Worm (Caenorhabditis elegans): ENCODE data around the gene F32D8.8.

F32D8.8 gene

DNA sequence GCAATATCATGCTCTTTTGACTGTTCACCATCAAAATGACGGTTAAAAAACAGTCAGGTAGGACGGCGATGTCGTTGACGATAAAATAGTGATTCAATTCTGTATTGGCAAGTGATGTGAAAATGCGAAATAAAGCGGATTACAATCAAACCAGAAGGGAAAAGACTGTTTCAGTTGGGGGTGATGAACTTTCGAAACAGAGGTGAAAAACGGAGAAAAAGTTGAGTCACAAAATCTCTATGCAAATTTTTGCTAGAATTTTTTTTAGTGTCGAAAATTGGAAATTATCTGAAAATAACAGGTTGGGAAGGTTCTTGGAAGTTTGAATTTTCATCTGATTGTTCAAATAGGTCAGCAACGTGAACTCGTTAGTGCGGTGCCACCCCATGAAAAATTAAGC, 19.2 kb upstream of the F32D8.8 start, which contains the start of gene nas-31:
nas-31 (minus strand) TSS at position 101 of the 400 bp plus-strand sequence.
- TF ChIP-seq med-1 (GFP tag; optimal IDR thresholded peaks at IDR 0.05; ENCODE audit: insufficient read depth) = no peak
- no peak for TF ChIP-seq T22C8.4 (GFP tag; IDR thresholded peaks at IDR 0.05)
- TF ChIP-seq ztf-29 (GFP tag; IDR thresholded peaks at IDR 0.05) = no peak
- no peak for TF ChIP-seq cog-1 (tag; optimal IDR thresholded peaks at IDR 0.05)
- TF ChIP-seq tab-1 (GFP tag; IDR thresholded peaks at IDR 0.05) = no peak
- TF ChIP-seq flt-1 (GFP tag; IDR thresholded peaks at IDR 0.05) = no peak
- no peak for TF ChIP-seq klf-2 (GFP tag; conservative IDR thresholded peaks at IDR 0.05)
- no peak for TF ChIP-seq ztf-23 (GFP tag; IDR thresholded peaks at IDR 0.05)
- no peak for TF ChIP-seq ref-1 (GFP tag; conservative IDR thresholded peaks at IDR 0.05)

DNA sequence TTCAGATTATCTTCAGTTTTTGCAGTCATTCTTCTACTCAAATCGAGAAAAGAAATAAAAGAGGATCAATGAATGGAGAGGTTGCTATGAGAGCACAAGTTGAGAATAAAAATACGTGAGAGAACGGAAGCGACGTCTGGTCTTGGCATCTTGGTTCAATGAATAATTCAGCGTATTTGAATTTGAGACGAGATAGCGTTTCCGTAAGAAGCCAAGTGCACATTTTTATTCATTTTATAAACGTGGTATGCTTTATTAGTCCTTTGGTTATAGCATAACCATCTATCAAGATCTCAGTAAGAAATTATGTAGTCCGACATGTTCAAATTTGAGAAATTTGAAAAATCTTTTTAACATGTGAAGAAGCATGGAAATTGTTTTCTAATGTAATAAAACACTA, 15.8 kb upstream of the F32D8.8 start, which contains the start of gene F58B4.2:
F58B4.2 (minus strand) TSS at position 101 of the 400 bp plus-strand sequence.
- TF ChIP-seq ztf-29 (GFP tag; IDR thresholded peaks at IDR 0.05) (no peak), med-1 (GFP tag; optimal IDR thresholded peaks at IDR 0.05; ENCODE audit: insufficient read depth) (no peak), flt-1 (GFP tag; IDR thresholded peaks at IDR 0.05) (no peak), tab-1 (GFP tag; IDR thresholded peaks at IDR 0.05) (no peak), klf-2 (GFP tag; conservative IDR thresholded peaks at IDR 0.05) (no peak), cog-1 (tag; optimal IDR thresholded peaks at IDR 0.05) (no peak), T22C8.4 (GFP tag; IDR thresholded peaks at IDR 0.05) (no peak)

DNA sequence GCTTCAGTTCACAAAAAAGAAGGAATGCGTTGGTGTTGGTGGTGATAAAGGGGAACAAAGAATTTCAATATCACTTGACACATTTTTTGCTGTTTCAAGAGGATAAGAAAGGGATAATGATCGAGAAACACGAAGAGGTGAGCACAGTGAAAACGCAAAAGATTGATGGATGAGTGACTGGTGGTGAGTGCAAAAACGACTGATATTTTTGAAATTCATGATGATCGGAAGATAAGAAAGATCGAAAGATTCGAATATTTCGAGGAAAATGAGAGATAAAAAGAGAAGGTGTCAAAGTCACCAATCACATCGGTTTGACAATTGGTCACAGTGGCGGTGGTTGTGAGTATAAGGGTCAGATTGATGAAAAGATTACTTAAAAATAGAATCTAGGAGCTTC, 13.3 kb upstream of the F32D8.8 start:
- no peak for TF ChIP-seq tab-1 (GFP tag; IDR thresholded peaks at IDR 0.05)
- TF ChIP-seq cog-1 (tag; optimal IDR thresholded peaks at IDR 0.05) = no peak
- TF ChIP-seq med-1 (GFP tag; optimal IDR thresholded peaks at IDR 0.05; ENCODE audit: insufficient read depth) = no peak
- no peak for TF ChIP-seq T22C8.4 (GFP tag; IDR thresholded peaks at IDR 0.05)
- no peak for TF ChIP-seq klf-2 (GFP tag; conservative IDR thresholded peaks at IDR 0.05)
- no peak for TF ChIP-seq ref-1 (GFP tag; conservative IDR thresholded peaks at IDR 0.05)
- TF ChIP-seq ztf-23 (GFP tag; IDR thresholded peaks at IDR 0.05) = no peak
- no peak for TF ChIP-seq ztf-29 (GFP tag; IDR thresholded peaks at IDR 0.05)
- TF ChIP-seq flt-1 (GFP tag; IDR thresholded peaks at IDR 0.05) = no peak

DNA sequence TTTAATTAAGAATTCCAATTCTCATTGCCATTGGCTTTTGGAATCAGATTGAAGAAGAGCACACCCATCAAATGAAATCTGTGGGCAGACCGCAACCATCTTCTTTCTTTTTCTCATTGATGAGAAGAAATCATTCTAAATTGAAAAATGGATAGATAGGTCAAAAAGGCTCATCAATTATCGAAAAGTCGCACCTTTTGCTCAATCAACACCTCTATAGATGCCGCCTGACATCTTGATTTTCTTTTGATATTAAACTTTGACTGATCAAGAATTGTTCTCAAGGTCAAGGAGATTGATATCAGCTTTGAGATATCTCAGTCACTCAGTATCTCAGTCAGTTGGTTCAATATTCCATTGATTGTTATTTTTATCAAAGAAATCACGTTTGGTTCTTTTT, 7.4 kb upstream of the F32D8.8 start:
- TF ChIP-seq cog-1 (tag; optimal IDR thresholded peaks at IDR 0.05) (no peak), ref-1 (GFP tag; conservative IDR thresholded peaks at IDR 0.05) (no peak), flt-1 (GFP tag; IDR thresholded peaks at IDR 0.05) (no peak), ztf-29 (GFP tag; IDR thresholded peaks at IDR 0.05) (no peak), tab-1 (GFP tag; IDR thresholded peaks at IDR 0.05) (no peak), T22C8.4 (GFP tag; IDR thresholded peaks at IDR 0.05) (no peak), ztf-23 (GFP tag; IDR thresholded peaks at IDR 0.05) (no peak), klf-2 (GFP tag; conservative IDR thresholded peaks at IDR 0.05) (no peak), med-1 (GFP tag; optimal IDR thresholded peaks at IDR 0.05; ENCODE audit: insufficient read depth) (no peak)

DNA sequence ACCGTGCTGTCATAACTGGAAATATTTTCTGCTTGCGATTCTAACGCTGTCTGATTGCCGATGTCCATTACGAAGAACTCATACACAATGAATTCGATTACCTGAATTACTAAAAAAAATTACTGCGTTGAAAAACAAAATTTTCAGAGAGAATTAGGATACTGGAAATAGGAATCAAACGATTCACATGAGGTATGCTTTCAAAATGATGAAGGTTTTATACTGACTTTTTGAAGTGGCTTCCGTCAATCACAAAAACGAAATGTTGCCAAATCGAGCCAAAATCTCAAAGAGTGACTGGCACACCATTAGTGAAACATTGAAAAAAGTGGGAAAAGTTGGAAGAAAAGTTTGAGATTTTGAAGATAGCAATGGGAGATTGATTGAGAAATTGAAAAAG, 6.5 kb upstream of the F32D8.8 start, which contains the start of gene zzz-1:
zzz-1 (minus strand) TSS at position 101 of the 400 bp plus-strand sequence.
- TF ChIP-seq med-1 (GFP tag; optimal IDR thresholded peaks at IDR 0.05; ENCODE audit: insufficient read depth) (no peak), ztf-23 (GFP tag; IDR thresholded peaks at IDR 0.05) (no peak), T22C8.4 (GFP tag; IDR thresholded peaks at IDR 0.05) (no peak), flt-1 (GFP tag; IDR thresholded peaks at IDR 0.05) (no peak), cog-1 (tag; optimal IDR thresholded peaks at IDR 0.05) (no peak), tab-1 (GFP tag; IDR thresholded peaks at IDR 0.05) (no peak), klf-2 (GFP tag; conservative IDR thresholded peaks at IDR 0.05) (no peak), ztf-29 (GFP tag; IDR thresholded peaks at IDR 0.05) (no peak), ref-1 (GFP tag; conservative IDR thresholded peaks at IDR 0.05) (no peak)

ce11 chrV:10904795-10905194, 2.2 kb upstream of the F32D8.8 start:
- TF ChIP-seq tab-1 (GFP tag; IDR thresholded peaks at IDR 0.05) (no peak), ztf-29 (GFP tag; IDR thresholded peaks at IDR 0.05) (no peak), ref-1 (GFP tag; conservative IDR thresholded peaks at IDR 0.05) (no peak), ztf-23 (GFP tag; IDR thresholded peaks at IDR 0.05) (no peak), med-1 (GFP tag; optimal IDR thresholded peaks at IDR 0.05; ENCODE audit: insufficient read depth) (no peak), flt-1 (GFP tag; IDR thresholded peaks at IDR 0.05) (no peak), cog-1 (tag; optimal IDR thresholded peaks at IDR 0.05) (no peak), klf-2 (GFP tag; conservative IDR thresholded peaks at IDR 0.05) (no peak), T22C8.4 (GFP tag; IDR thresholded peaks at IDR 0.05) (no peak)

ce11 chrV:10903748-10904147, 1.2 kb upstream of the F32D8.8 start, which contains the start of gene F32D8.15:
F32D8.15 (plus strand) TSS chrV:10904048.
- TF ChIP-seq T22C8.4 (GFP tag; IDR thresholded peaks at IDR 0.05) = no peak
- no peak for TF ChIP-seq klf-2 (GFP tag; conservative IDR thresholded peaks at IDR 0.05)
- no peak for TF ChIP-seq ref-1 (GFP tag; conservative IDR thresholded peaks at IDR 0.05)
- TF ChIP-seq med-1 (GFP tag; optimal IDR thresholded peaks at IDR 0.05; ENCODE audit: insufficient read depth) = no peak
- TF ChIP-seq tab-1 (GFP tag; IDR thresholded peaks at IDR 0.05) = no peak
- no peak for TF ChIP-seq cog-1 (tag; optimal IDR thresholded peaks at IDR 0.05)

- TF ChIP-seq ztf-23 (GFP tag; IDR thresholded peaks at IDR 0.05) (no peak), med-1 (GFP tag; optimal IDR thresholded peaks at IDR 0.05; ENCODE audit: insufficient read depth) (no peak), ref-1 (GFP tag; conservative IDR thresholded peaks at IDR 0.05) (no peak), klf-2 (GFP tag; conservative IDR thresholded peaks at IDR 0.05) (no peak), T22C8.4 (GFP tag; IDR thresholded peaks at IDR 0.05) (no peak), flt-1 (GFP tag; IDR thresholded peaks at IDR 0.05) (no peak), tab-1 (GFP tag; IDR thresholded peaks at IDR 0.05) (no peak), cog-1 (tag; optimal IDR thresholded peaks at IDR 0.05) (no peak), ztf-29 (GFP tag; IDR thresholded peaks at IDR 0.05) (no peak)
These were observed 1.5 kb downstream of the F32D8.8 start, which contains the start of gene spp-16 for ce11 chrV:10901125-10901524. spp-16 (minus strand) TSS chrV:10901303.

DNA sequence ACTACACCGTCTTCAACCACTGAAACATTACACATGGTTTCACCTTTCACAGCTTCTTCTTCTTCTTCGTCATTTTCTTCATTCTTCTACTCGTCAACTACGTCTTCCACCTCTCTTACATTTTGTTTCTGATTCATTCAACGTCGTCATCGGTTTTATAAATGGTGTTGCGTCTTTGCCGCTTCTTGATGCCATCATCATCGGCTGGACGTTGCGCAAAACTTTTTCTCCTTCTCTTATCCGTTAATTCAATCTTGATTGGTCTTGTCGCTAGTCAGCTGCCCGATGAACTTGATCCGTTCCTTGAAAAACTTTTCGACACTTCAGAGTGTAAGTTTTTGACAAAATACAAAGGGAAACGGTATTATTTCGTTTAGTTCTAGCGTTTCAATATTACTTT, 4.0 kb downstream of the F32D8.8 start:
- TF ChIP-seq med-1 (GFP tag; optimal IDR thresholded peaks at IDR 0.05; ENCODE audit: insufficient read depth) (no peak), ref-1 (GFP tag; conservative IDR thresholded peaks at IDR 0.05) (no peak), flt-1 (GFP tag; IDR thresholded peaks at IDR 0.05) (no peak), klf-2 (GFP tag; conservative IDR thresholded peaks at IDR 0.05) (no peak), T22C8.4 (GFP tag; IDR thresholded peaks at IDR 0.05) (no peak), tab-1 (GFP tag; IDR thresholded peaks at IDR 0.05) (no peak), ztf-29 (GFP tag; IDR thresholded peaks at IDR 0.05) (no peak), cog-1 (tag; optimal IDR thresholded peaks at IDR 0.05) (no peak), ztf-23 (GFP tag; IDR thresholded peaks at IDR 0.05) (no peak)

Data from whole organism, midembryonic.